Fruit fly (Drosophila melanogaster): ENCODE data around the gene CG7607.

dm6 chr3L:11241949-11242348 is 42.5 kb downstream of the CG7607 start:
- TF ChIP-seq CG8478 (optimal IDR thresholded peaks at IDR 0.05) (no peak), CTCF (optimal IDR thresholded peaks at IDR 0.05) (no peak)
